Worm (Caenorhabditis elegans) whole organism, mixed stage, embryonic: ENCODE results near the gene M7.8.

ENCODE experiments used
- cnd-1 ChIP-seq: fragments of 200-800 bp; sonication (Bioruptor generic); optimal IDR thresholded peaks from 2 replicates; lab custom pipeline; 2018; ENCODE audit warnings: mild to moderate bottlenecking, missing genetic modification characterization, missing compliant biosample characterization
- lin-13 ChIP-seq: fragments of 150-350 bp; optimal IDR thresholded peaks from 2 replicates; lab custom pipeline; 2014; ENCODE audit warnings: missing biosample characterization, missing genetic modification characterization
- nhr-2 ChIP-seq: fragments of 150-350 bp; optimal IDR thresholded peaks from 2 replicates; lab custom pipeline; 2014; ENCODE audit warnings: missing biosample characterization, missing genetic modification characterization
- sptf-1 ChIP-seq: sonication (generic microtip); optimal IDR thresholded peaks from 2 replicates; lab custom pipeline; 2017; ENCODE audit warnings: mild to moderate bottlenecking, missing genetic modification characterization, moderate library complexity, missing compliant biosample characterization

DNA sequence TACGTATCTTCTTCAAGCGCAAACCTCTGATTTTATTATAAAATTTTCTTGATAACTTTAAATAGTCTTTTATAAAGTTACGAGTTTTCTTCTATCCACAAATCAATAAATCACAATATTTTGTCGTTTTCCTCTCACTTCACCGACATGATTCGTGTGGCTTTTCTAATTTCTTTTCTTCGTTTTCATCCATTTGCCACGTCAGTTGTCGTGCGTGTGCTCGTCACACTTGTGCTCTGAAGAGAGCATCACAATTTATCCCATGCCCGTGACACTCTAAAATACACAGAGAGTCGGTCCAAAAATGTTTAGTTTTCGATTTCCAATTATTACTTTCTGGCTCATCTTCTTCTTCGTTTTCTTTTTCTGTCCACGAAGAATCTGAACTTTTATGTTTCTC lies 17.0 kb upstream of the M7.8 start:
- TF ChIP-seq sptf-1 (tag; lab: Kevin White, UChicago) (no peak), lin-13 (tag; lab: Kevin White, UChicago) (no peak), nhr-2 (tag; lab: Kevin White, UChicago) (no peak), cnd-1 (tag; lab: Kevin White, UChicago) (no peak)
